Fruit fly (Drosophila melanogaster): Measurements from ENCODE around the gene p38c.

The p38c gene

dm6 chr3R:24099039-24100026 lies 50.7 kb downstream of the p38c start (continued):
- TF ChIP-seq CG11398 (GFP tag; optimal IDR thresholded peaks at IDR 0.05) (peak; percentile 71), gt (GFP tag; IDR thresholded peaks at IDR 0.05) (0 out of 2 replicates have a peak, but pooled peaks have one; percentile 17), lola (GFP tag; optimal IDR thresholded peaks at IDR 0.05) (peak in 1 of 3 experiments; percentile 52), HLH4C (GFP tag; IDR thresholded peaks at IDR 0.05; ENCODE audit: partially characterized antibody) (no peak), Doc2 (GFP tag; IDR thresholded peaks at IDR 0.05) (no peak), CG17568 (GFP tag; optimal IDR thresholded peaks at IDR 0.05) (peak; percentile 71), CG17829 (tag; optimal IDR thresholded peaks at IDR 0.05) (peak; percentile 73), kay (GFP tag; optimal IDR thresholded peaks at IDR 0.05) (peak; percentile 78), CG4730 (GFP tag; IDR thresholded peaks at IDR 0.05) (peak; percentile 73), CG13123 (GFP tag; optimal IDR thresholded peaks at IDR 0.05) (peak; percentile 64), Deaf1 (tag; optimal IDR thresholded peaks at IDR 0.05) (peak; percentile 40), CG12391 (tag; optimal IDR thresholded peaks at IDR 0.05) (peak; percentile 75), stc (GFP tag; IDR thresholded peaks at IDR 0.05) (peak; percentile 85), inv (GFP tag; IDR thresholded peaks at IDR 0.05; ENCODE audit: partially characterized antibody) (no peak), MBD-R2 (GFP tag; IDR thresholded peaks at IDR 0.05) (peak; percentile 59; the same call in 1 of the 2 replicates), HLHmδ (GFP tag; optimal IDR thresholded peaks at IDR 0.05) (no peak), CG33213 (GFP tag; optimal IDR thresholded peaks at IDR 0.05) (peak; percentile 81), pum (GFP tag; optimal IDR thresholded peaks at IDR 0.05) (peak; percentile 66), CG10959 (GFP tag; IDR thresholded peaks at IDR 0.05) (peak; percentile 60), Six4 (GFP tag; optimal IDR thresholded peaks at IDR 0.05) (peak; percentile 62), lilli (GFP tag; optimal IDR thresholded peaks at IDR 0.05) (peak; percentile 86), CG2889 (GFP tag; IDR thresholded peaks at IDR 0.05) (peak; percentile 83), CG4820 (GFP tag; optimal IDR thresholded peaks at IDR 0.05) (peak; percentile 75), CG9817 (tag; optimal IDR thresholded peaks at IDR 0.05) (peak; percentile 54), CG17385 (GFP tag; optimal IDR thresholded peaks at IDR 0.05) (peak; percentile 65), YL-1 (GFP tag; optimal IDR thresholded peaks at IDR 0.05) (no peak), salm (tag; optimal IDR thresholded peaks at IDR 0.05) (no peak), Hr78 (GFP tag; optimal IDR thresholded peaks at IDR 0.05) (peak in 1 of 2 experiments; percentile 73), CG7928 (GFP tag; optimal IDR thresholded peaks at IDR 0.05) (no peak), ara (GFP tag; IDR thresholded peaks at IDR 0.05) (peak; percentile 76; the same call in 1 of the 2 replicates), gem (tag; optimal IDR thresholded peaks at IDR 0.05) (peak; percentile 81), CG8765 (GFP tag; IDR thresholded peaks at IDR 0.05) (0 out of 2 replicates have a peak, but pooled peaks have one; percentile 16), Camta (GFP tag; optimal IDR thresholded peaks at IDR 0.05) (peak; percentile 84), unpg (GFP tag; optimal IDR thresholded peaks at IDR 0.05) (peak; percentile 76), dpn (GFP tag; optimal IDR thresholded peaks at IDR 0.05) (peak; percentile 82 to 83), CG1024 (GFP tag; IDR thresholded peaks at IDR 0.05) (peak; percentile 57), corto (GFP tag; optimal IDR thresholded peaks at IDR 0.05) (peak; percentile 32), CG4854 (GFP tag; optimal IDR thresholded peaks at IDR 0.05) (peak; percentile 65), shn (GFP tag; optimal IDR thresholded peaks at IDR 0.05) (peak; percentile 76), CG14667 (GFP tag; IDR thresholded peaks at IDR 0.05) (peak; percentile 49; the same call in 1 of the 2 replicates), Sox102F (GFP tag; optimal IDR thresholded peaks at IDR 0.05) (peak; percentile 85), CG1792 (GFP tag; optimal IDR thresholded peaks at IDR 0.05) (peak; percentile 15), dati (GFP tag; IDR thresholded peaks at IDR 0.05) (peak; percentile 36; the same call in 1 of the 2 replicates), br (optimal IDR thresholded peaks at IDR 0.05) (no peak), Nf-YB (GFP tag; optimal IDR thresholded peaks at IDR 0.05) (peak; percentile 32), CG17802 (tag; optimal IDR thresholded peaks at IDR 0.05) (peak; percentile 45), odd (GFP tag; optimal IDR thresholded peaks at IDR 0.05) (peak; percentile 46), sr (GFP tag; IDR thresholded peaks at IDR 0.05) (peak; percentile 40; the same call in 2 of the 3 replicates)

Data from whole organism, embryonic.